Fruit fly (Drosophila melanogaster) whole organism, prepupa: ENCODE measurements around the gene Cyp316a1.

ENCODE experiments used
- Blimp-1 ChIP-seq: fragments of 200-800 bp; sonication (Bioruptor generic); optimal IDR thresholded peaks from 3 replicates; lab custom pipeline; 2017; ENCODE audit warnings: missing biosample characterization, missing genetic modification characterization, mild to moderate bottlenecking, moderate library complexity, missing genetic modification reagents
- CG10631 ChIP-seq: fragments of 200-800 bp; sonication (Bioruptor generic); optimal IDR thresholded peaks from 2 replicates; lab custom pipeline; 2016; ENCODE audit warnings: missing biosample characterization, missing genetic modification characterization
- CG11294 ChIP-seq: fragments of 200-800 bp; sonication (Bioruptor generic); IDR thresholded peaks from 2 replicates; pipeline ENCODE4 v1.3.6; 2022; ENCODE audit warnings: missing biosample characterization, missing genetic modification characterization
- CG11762 ChIP-seq: fragments of 200-800 bp; sonication (Bioruptor generic); optimal IDR thresholded peaks from 3 replicates; lab custom pipeline; 2016; ENCODE audit warnings: missing biosample characterization, missing genetic modification characterization; ENCODE audit not compliant: insufficient read depth
- CG11902 ChIP-seq: fragments of 200-800 bp; sonication (Bioruptor generic); optimal IDR thresholded peaks from 3 replicates; lab custom pipeline; 2016; ENCODE audit warnings: missing biosample characterization, missing genetic modification characterization
- CG15336 ChIP-seq: fragments of 200-800 bp; sonication (Bioruptor generic); IDR thresholded peaks from 2 replicates; pipeline ENCODE4 v1.3.6; 2022; ENCODE audit warnings: missing biosample characterization, missing genetic modification characterization
- CG1621 ChIP-seq: fragments of 200-800 bp; sonication (Bioruptor generic); optimal IDR thresholded peaks from 3 replicates; lab custom pipeline; 2018; ENCODE audit warnings: missing biosample characterization, mild to moderate bottlenecking, missing genetic modification characterization
- CG16779 ChIP-seq: fragments of 200-800 bp; sonication (Bioruptor generic); optimal IDR thresholded peaks from 3 replicates; lab custom pipeline; 2017; ENCODE audit warnings: missing biosample characterization, mild to moderate bottlenecking, missing genetic modification characterization
- CG31627 ChIP-seq: fragments of 200-800 bp; sonication (Bioruptor generic); optimal IDR thresholded peaks from 3 replicates; lab custom pipeline; 2016; ENCODE audit warnings: missing biosample characterization, missing genetic modification characterization
- CG32006 ChIP-seq: fragments of 200-800 bp; sonication (Bioruptor generic); optimal IDR thresholded peaks from 3 replicates; lab custom pipeline; 2017; ENCODE audit warnings: missing biosample characterization, mild to moderate bottlenecking, missing genetic modification characterization
- CG6163 ChIP-seq: fragments of 200-800 bp; sonication (Bioruptor generic); IDR thresholded peaks from 3 replicates; pipeline ENCODE4 v1.3.6; 2022; ENCODE audit warnings: missing biosample characterization, missing genetic modification characterization
- CG6792 ChIP-seq: fragments of 200-800 bp; sonication (Bioruptor generic); optimal IDR thresholded peaks from 3 replicates; lab custom pipeline; 2016; ENCODE audit warnings: missing biosample characterization, missing genetic modification characterization
- CG6854 ChIP-seq: fragments of 200-800 bp; sonication (Bioruptor generic); optimal IDR thresholded peaks from 2 replicates; lab custom pipeline; 2017; ENCODE audit warnings: missing biosample characterization, mild to moderate bottlenecking, missing genetic modification characterization
- CG8632 ChIP-seq: fragments of 200-800 bp; sonication (Bioruptor generic); optimal IDR thresholded peaks from 3 replicates; lab custom pipeline; 2016; ENCODE audit warnings: missing biosample characterization, missing genetic modification characterization
- Eip75B ChIP-seq: fragments of 200-800 bp; sonication (Bioruptor generic); optimal IDR thresholded peaks from 3 replicates; lab custom pipeline; 2016; ENCODE audit warnings: missing biosample characterization, missing genetic modification characterization
- Eip78C ChIP-seq: fragments of 200-800 bp; sonication (Bioruptor generic); peaks from one replicate; lab custom pipeline; 2016; ENCODE audit warnings: missing biosample characterization, missing genetic modification characterization
- Ets21C ChIP-seq: fragments of 200-800 bp; sonication (Bioruptor generic); optimal IDR thresholded peaks from 3 replicates; lab custom pipeline; 2016; ENCODE audit warnings: missing biosample characterization, missing genetic modification characterization
- Gug ChIP-seq: fragments of 200-800 bp; sonication (Bioruptor generic); IDR thresholded peaks from 2 replicates; pipeline ENCODE4 v1.3.6; 2022; ENCODE audit warnings: missing biosample characterization, missing genetic modification characterization
- Hr38 ChIP-seq: sonication (Bioruptor generic); optimal IDR thresholded peaks from 2 replicates; lab custom pipeline; 2016; ENCODE audit warnings: missing biosample characterization, missing genetic modification characterization
- Hr39 ChIP-seq: fragments of 200-800 bp; sonication (Bioruptor generic); optimal IDR thresholded peaks from 2 replicates; lab custom pipeline; 2016; ENCODE audit warnings: missing biosample characterization, missing genetic modification characterization
- Hr4 ChIP-seq: fragments of 200-800 bp; sonication (Bioruptor generic); optimal IDR thresholded peaks from 3 replicates; lab custom pipeline; 2016; ENCODE audit warnings: missing biosample characterization, missing genetic modification characterization
- Lpt ChIP-seq: fragments of 200-800 bp; sonication (Bioruptor generic); optimal IDR thresholded peaks from 3 replicates; lab custom pipeline; 2016; ENCODE audit warnings: missing biosample characterization, missing genetic modification characterization
- Smox ChIP-seq: fragments of 200-800 bp; sonication (Bioruptor generic); optimal IDR thresholded peaks from 3 replicates; lab custom pipeline; 2016; ENCODE audit warnings: missing biosample characterization, missing genetic modification characterization
- Sox14 ChIP-seq: fragments of 200-800 bp; sonication (Bioruptor generic); optimal IDR thresholded peaks from 3 replicates; lab custom pipeline; 2016; ENCODE audit warnings: missing biosample characterization, missing genetic modification characterization
- Sox15 ChIP-seq: fragments of 200-800 bp; sonication (Bioruptor generic); optimal IDR thresholded peaks from 3 replicates; lab custom pipeline; 2016; ENCODE audit warnings: missing biosample characterization, missing genetic modification characterization
- acj6 ChIP-seq: fragments of 200-800 bp; sonication (Bioruptor generic); optimal IDR thresholded peaks from 3 replicates; lab custom pipeline; 2016; ENCODE audit warnings: missing biosample characterization, missing genetic modification characterization
- cyc ChIP-seq: fragments of 200-800 bp; sonication (Bioruptor generic); optimal IDR thresholded peaks from 3 replicates; lab custom pipeline; 2016; ENCODE audit warnings: missing biosample characterization, missing genetic modification characterization
- dac ChIP-seq: fragments of 200-800 bp; sonication (Bioruptor generic); optimal IDR thresholded peaks from 2 replicates; lab custom pipeline; 2017; ENCODE audit warnings: missing biosample characterization, mild to moderate bottlenecking, missing genetic modification characterization
- esn ChIP-seq: fragments of 200-800 bp; sonication (Bioruptor generic); optimal IDR thresholded peaks from 2 replicates; lab custom pipeline; 2016; ENCODE audit warnings: missing biosample characterization, mild to moderate bottlenecking, missing genetic modification characterization, moderate library complexity
- lz ChIP-seq: fragments of 200-800 bp; sonication (Bioruptor generic); optimal IDR thresholded peaks from 3 replicates; lab custom pipeline; 2016; ENCODE audit warnings: missing biosample characterization, missing genetic modification characterization
- net ChIP-seq: fragments of 200-800 bp; sonication (Bioruptor generic); optimal IDR thresholded peaks from 3 replicates; lab custom pipeline; 2016; ENCODE audit warnings: missing biosample characterization, missing genetic modification characterization
- salr ChIP-seq, 2 experiments: fragments of 200-800 bp; sonication (Bioruptor generic); optimal IDR thresholded peaks; 3 replicates each; lab custom pipeline; 2016 to 2018; ENCODE audit warnings: missing biosample characterization in 2 of 2, missing genetic modification characterization in 2 of 2, mild to moderate bottlenecking in 1 of 2
- svp ChIP-seq: fragments of 200-800 bp; sonication (Bioruptor generic); peaks from one replicate; lab custom pipeline; 2016; ENCODE audit warnings: missing biosample characterization, missing genetic modification characterization
- topi ChIP-seq: fragments of 200-800 bp; sonication (Bioruptor generic); optimal IDR thresholded peaks from 3 replicates; lab custom pipeline; 2016; ENCODE audit warnings: missing biosample characterization, missing genetic modification characterization
- vri ChIP-seq: fragments of 200-800 bp; sonication (Bioruptor generic); optimal IDR thresholded peaks from 3 replicates; lab custom pipeline; 2016; ENCODE audit warnings: missing biosample characterization, mild to moderate bottlenecking, missing genetic modification characterization

Cyp316a1 gene

dm6 chr3L:7529081-7530021 lies 37.7 kb downstream of the Cyp316a1 start (continued):
- TF ChIP-seq CG11294 (GFP tag; lab: Robert Waterston, UW) (0 out of 2 replicates have a peak, but pooled peaks have one; percentile 26), Hr4 (GFP tag; lab: Kevin White, UChicago) (peak; percentile 61), CG6163 (GFP tag; lab: Robert Waterston, UW) (no peak; the same call in 2 of the 3 replicates), Hr39 (GFP tag; lab: Kevin White, UChicago) (peak; percentile 54), CG1621 (tag; lab: Kevin White, UChicago) (no peak)

- TF ChIP-seq Blimp-1 (GFP tag; lab: Kevin White, UChicago) (no peak), CG6854 (GFP tag; lab: Kevin White, UChicago) (no peak), Hr38 (no peak), CG8632 (no peak), lz (GFP tag; lab: Kevin White, UChicago) (no peak), svp (GFP tag; lab: Kevin White, UChicago) (peak; percentile 64), CG11294 (GFP tag; lab: Robert Waterston, UW) (no peak), CG10631 (GFP tag; lab: Kevin White, UChicago) (no peak), CG11902 (GFP tag; lab: Kevin White, UChicago) (no peak), Hr39 (GFP tag; lab: Kevin White, UChicago) (no peak), Hr4 (GFP tag; lab: Kevin White, UChicago) (no peak), Eip78C (GFP tag; lab: Kevin White, UChicago) (peak; percentile 79), CG6163 (GFP tag; lab: Robert Waterston, UW) (no peak), Eip75B (GFP tag; lab: Kevin White, UChicago) (no peak), acj6 (GFP tag; lab: Kevin White, UChicago) (no peak), topi (GFP tag; lab: Kevin White, UChicago) (no peak), Lpt (GFP tag; lab: Kevin White, UChicago) (no peak), Smox (GFP tag; lab: Kevin White, UChicago) (no peak), salr (GFP tag; optimal IDR thresholded peaks at IDR 0.05; lab: Kevin White, UChicago) (no peak), net (GFP tag; lab: Kevin White, UChicago) (no peak), cyc (GFP tag; lab: Kevin White, UChicago) (no peak), esn (GFP tag; lab: Kevin White, UChicago) (peak; percentile 8), CG11762 (GFP tag; lab: Kevin White, UChicago) (no peak), vri (GFP tag; lab: Kevin White, UChicago) (no peak), Gug (GFP tag; lab: Robert Waterston, UW) (no peak; the same call in 1 of the 2 replicates), Sox14 (GFP tag; lab: Kevin White, UChicago) (peak; percentile 58), Ets21C (GFP tag; lab: Kevin White, UChicago) (no peak), CG16779 (tag; lab: Kevin White, UChicago) (no peak), CG1621 (tag; lab: Kevin White, UChicago) (no peak), Sox15 (GFP tag; lab: Kevin White, UChicago) (no peak), CG6792 (GFP tag; lab: Kevin White, UChicago) (no peak), dac (GFP tag; lab: Kevin White, UChicago) (no peak)
Observed at dm6 chr3L:7530461-7531338, 39.0 kb downstream of the Cyp316a1 start.

DNA sequence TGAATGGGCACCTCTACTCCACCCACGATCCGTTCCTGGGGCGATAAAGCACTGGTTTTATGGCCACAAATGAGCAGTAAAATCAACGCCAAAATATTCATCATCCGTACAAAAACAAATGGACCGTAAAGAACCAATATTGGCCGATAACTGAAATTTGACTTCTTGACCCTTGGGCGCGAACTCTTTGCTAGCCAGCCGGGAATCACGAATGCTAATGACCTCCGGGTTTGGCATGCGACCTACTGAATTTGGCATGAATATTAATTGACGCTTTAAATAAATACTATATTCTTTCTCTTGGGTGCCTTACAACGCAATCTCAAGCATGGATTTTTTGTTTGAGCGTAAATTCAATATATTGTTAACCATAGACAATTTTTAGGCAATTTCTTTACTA lies 48.1 kb downstream of the Cyp316a1 start, which contains the start of gene CG16998:
CG16998 (minus strand) TSS at position 101 of the 400 bp plus-strand sequence.
- TF ChIP-seq CG32006 (GFP tag; lab: Kevin White, UChicago) (no peak), CG15336 (GFP tag; lab: Robert Waterston, UW) (no peak), vri (GFP tag; lab: Kevin White, UChicago) (no peak), CG31627 (GFP tag; lab: Kevin White, UChicago) (no peak), CG11762 (GFP tag; lab: Kevin White, UChicago) (no peak), Hr38 (no peak)
